Fruit fly (Drosophila melanogaster): ENCODE data around the gene Mitofilin.
A peak's percentile ranks its signal among the peaks of the same experiment; 100 is the strongest.

Gene Mitofilin

dm6 chr3R:22026922-22027742, 4.0 kb upstream of the Mitofilin start, which contains the start of the genes Cchl and ND-42 (continued):
- 0 out of 2 replicates have a peak, but pooled peaks have one; percentile 25 for TF ChIP-seq Nf-YA (GFP tag; IDR thresholded peaks at IDR 0.05)
- TF ChIP-seq Hsf (GFP tag; optimal IDR thresholded peaks at IDR 0.05), result peak; percentile 80
- TF ChIP-seq CG5245 (GFP tag; optimal IDR thresholded peaks at IDR 0.05), result peak; percentile 66
- peak; percentile 77 for TF ChIP-seq CG6689 (GFP tag; IDR thresholded peaks at IDR 0.05)
- peak; percentile 54 for TF ChIP-seq CG1792 (GFP tag; optimal IDR thresholded peaks at IDR 0.05)
- peak; percentile 51 for TF ChIP-seq E2f1 (GFP tag; IDR thresholded peaks at IDR 0.05)
- TF ChIP-seq Camta (GFP tag; optimal IDR thresholded peaks at IDR 0.05), result peak; percentile 59
- no peak for TF ChIP-seq CG11398 (GFP tag; optimal IDR thresholded peaks at IDR 0.05)
- peak; percentile 89 for TF ChIP-seq CG13424 (tag; optimal IDR thresholded peaks at IDR 0.05)
- peak; percentile 65; the same call in 1 of the 2 replicates for TF ChIP-seq sna (GFP tag; IDR thresholded peaks at IDR 0.05; ENCODE audit: partially characterized antibody)
- no peak for TF ChIP-seq prd (optimal IDR thresholded peaks at IDR 0.05)
- peak; percentile 81 for TF ChIP-seq prd (GFP tag; IDR thresholded peaks at IDR 0.05)
- peak; percentile 43; the same call in 1 of the 2 replicates for TF ChIP-seq danr (GFP tag; IDR thresholded peaks at IDR 0.05)
- TF ChIP-seq Lpt (GFP tag; optimal IDR thresholded peaks at IDR 0.05), result no peak
- TF ChIP-seq HmgZ (tag; optimal IDR thresholded peaks at IDR 0.05), result peak; percentile 80
- peak; percentile 67 for TF ChIP-seq CG30431 (GFP tag; optimal IDR thresholded peaks at IDR 0.05)
- TF ChIP-seq Side (GFP tag; optimal IDR thresholded peaks at IDR 0.05), result peak; percentile 75
- TF ChIP-seq yki (optimal IDR thresholded peaks at IDR 0.05), result no peak
- TF ChIP-seq CG5953 (GFP tag; IDR thresholded peaks at IDR 0.05), result no peak
- peak; percentile 63 for TF ChIP-seq CG12942 (GFP tag; optimal IDR thresholded peaks at IDR 0.05)
- TF ChIP-seq CG14710 (tag; optimal IDR thresholded peaks at IDR 0.05), result peak; percentile 90
- TF ChIP-seq HLH3B (GFP tag; IDR thresholded peaks at IDR 0.05), result peak; percentile 69
- TF ChIP-seq pum (GFP tag; optimal IDR thresholded peaks at IDR 0.05), result peak; percentile 70
- peak in 1 of 2 experiments; percentile 14 for TF ChIP-seq tll (GFP tag; optimal IDR thresholded peaks at IDR 0.05)
- no peak for TF ChIP-seq CG7963 (GFP tag; IDR thresholded peaks at IDR 0.05; ENCODE audit: partially characterized antibody)
- TF ChIP-seq oc (tag; optimal IDR thresholded peaks at IDR 0.05), result no peak
- TF ChIP-seq wdn (GFP tag; IDR thresholded peaks at IDR 0.05), result no peak
- no peak for TF ChIP-seq nau (GFP tag; optimal IDR thresholded peaks at IDR 0.05)
- no peak for TF ChIP-seq cad (GFP tag; optimal IDR thresholded peaks at IDR 0.05)
- peak; percentile 34 for TF ChIP-seq CG15073 (GFP tag; optimal IDR thresholded peaks at IDR 0.05)
- TF ChIP-seq cg (GFP tag; optimal IDR thresholded peaks at IDR 0.05), result no peak
- 0 out of 2 replicates have a peak, but pooled peaks have one; percentile 21 for TF ChIP-seq toy (GFP tag; IDR thresholded peaks at IDR 0.05)
- TF ChIP-seq CG2678 (tag; optimal IDR thresholded peaks at IDR 0.05), result no peak
- TF ChIP-seq ab (GFP tag; optimal IDR thresholded peaks at IDR 0.05), result peak; percentile 2
- TF ChIP-seq Gsc (GFP tag; IDR thresholded peaks at IDR 0.05), result no peak
- TF ChIP-seq Bgb (GFP tag; IDR thresholded peaks at IDR 0.05; ENCODE audit: partially characterized antibody), result peak; percentile 32; the same call in 1 of the 2 replicates
- TF ChIP-seq Stat92E (GFP tag; optimal IDR thresholded peaks at IDR 0.05), result no peak
- no peak for TF ChIP-seq Lim3 (GFP tag; IDR thresholded peaks at IDR 0.05)
- TF ChIP-seq CG33213 (GFP tag; optimal IDR thresholded peaks at IDR 0.05), result peak; percentile 49
- TF ChIP-seq CG2875 (GFP tag; optimal IDR thresholded peaks at IDR 0.05), result peak; percentile 11
- TF ChIP-seq CG6813 (GFP tag; optimal IDR thresholded peaks at IDR 0.05), result peak; percentile 54
- peak; percentile 71 for TF ChIP-seq CG8765 (GFP tag; IDR thresholded peaks at IDR 0.05)
- TF ChIP-seq wor (GFP tag; IDR thresholded peaks at IDR 0.05), result peak; percentile 57; the same call in 1 of the 2 replicates
- peak in 1 of 3 experiments; percentile 81 for TF ChIP-seq lola (GFP tag; optimal IDR thresholded peaks at IDR 0.05)
- no peak for TF ChIP-seq mirr (GFP tag; optimal IDR thresholded peaks at IDR 0.05)
- no peak for TF ChIP-seq CG12769 (tag; optimal IDR thresholded peaks at IDR 0.05)
- peak; percentile 22 for TF ChIP-seq HmgD (GFP tag; optimal IDR thresholded peaks at IDR 0.05)
- peak; percentile 23 for TF ChIP-seq CG6854 (GFP tag; optimal IDR thresholded peaks at IDR 0.05)
- peak; percentile 51 for TF ChIP-seq CG10462 (GFP tag; optimal IDR thresholded peaks at IDR 0.05)

Data from whole organism, embryonic.